Worm (Caenorhabditis elegans): ENCODE results near the gene Y39G8B.9.

Gene Y39G8B.9

DNA sequence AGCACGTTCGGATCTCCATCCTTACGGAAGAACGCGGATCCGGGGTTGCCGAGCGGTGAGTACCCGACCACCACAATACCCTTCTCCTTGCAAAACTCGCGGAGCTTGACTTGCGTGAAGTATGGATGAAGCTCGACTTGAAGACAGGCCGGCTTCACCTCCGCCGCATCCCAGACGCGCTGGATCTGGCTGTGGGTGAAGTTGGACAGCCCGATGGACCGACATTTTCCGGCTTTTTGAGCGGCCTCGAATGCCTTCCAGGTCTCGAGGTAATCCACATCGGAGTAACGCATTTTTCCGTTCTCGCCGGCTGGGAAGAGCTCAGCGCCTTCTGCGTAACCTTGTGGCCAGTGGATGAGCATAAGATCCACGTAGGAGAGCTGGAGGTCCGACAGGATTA lies 9.0 kb upstream of the Y39G8B.9 start (continued):
- no peak for TF ChIP-seq snpc-1.2 (GFP tag; IDR thresholded peaks at IDR 0.05)

DNA sequence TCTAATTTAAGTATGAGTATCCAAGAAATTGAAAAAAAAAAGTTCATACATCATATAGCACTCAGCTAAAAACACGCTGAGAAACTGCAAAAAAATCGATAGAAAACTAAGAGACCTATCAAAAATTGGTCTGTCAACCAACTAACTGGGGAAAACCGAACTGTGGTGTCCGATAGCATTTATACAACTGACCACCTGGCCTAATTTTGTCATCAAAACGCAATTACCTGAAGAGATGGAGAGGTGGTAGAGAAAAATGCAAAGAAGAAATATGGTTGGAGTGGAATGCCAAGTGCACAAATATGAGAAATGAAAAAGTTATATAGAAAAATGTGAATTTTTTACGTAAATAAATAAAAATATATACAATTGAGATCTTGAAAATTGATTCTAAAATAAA lies 7.7 kb upstream of the Y39G8B.9 start, which contains the start of gene Y39G8B.1:
Gene Y39G8B.1, minus strand, starts transcription at position 299 of the 400 bp plus-strand sequence.
- TF ChIP-seq pqm-1 (tag; optimal IDR thresholded peaks at IDR 0.05) (peak; percentile 5), nhr-237 (tag; optimal IDR thresholded peaks at IDR 0.05) (no peak), arid-1 (GFP tag; conservative IDR thresholded peaks at IDR 0.05) (no peak), cey-2 (tag; optimal IDR thresholded peaks at IDR 0.05; ENCODE audit: borderline replicate concordance, insufficient read depth) (no peak), nhr-48 (tag; optimal IDR thresholded peaks at IDR 0.05) (no peak), daf-12 (tag; optimal IDR thresholded peaks at IDR 0.05) (no peak), aha-1 (tag) (no peak), fkh-10 (GFP tag; optimal IDR thresholded peaks at IDR 0.05) (no peak), nhr-28 (tag; optimal IDR thresholded peaks at IDR 0.05) (peak; percentile 51), ZK337.2 (GFP tag; IDR thresholded peaks at IDR 0.05) (no peak), ZK546.5 (tag; optimal IDR thresholded peaks at IDR 0.05) (no peak), hlh-30 (tag; optimal IDR thresholded peaks at IDR 0.05; ENCODE audit: insufficient read depth) (peak; percentile 15), F26F4.8 (GFP tag; conservative IDR thresholded peaks at IDR 0.05) (no peak), unc-39 (tag; optimal IDR thresholded peaks at IDR 0.05) (no peak), nhr-6 (tag; optimal IDR thresholded peaks at IDR 0.05) (no peak), F37D6.2 (tag; optimal IDR thresholded peaks at IDR 0.05) (no peak), nhr-76 (tag; optimal IDR thresholded peaks at IDR 0.05) (no peak), dmd-6 (GFP tag; IDR thresholded peaks at IDR 0.05) (0 out of 2 replicates have a peak, but pooled peaks have one; percentile 19), hlh-11 (tag; optimal IDR thresholded peaks at IDR 0.05) (peak; percentile 27), nhr-77 (tag; optimal IDR thresholded peaks at IDR 0.05) (peak; percentile 46), lir-3 (tag; optimal IDR thresholded peaks at IDR 0.05) (no peak), dpl-1 (GFP tag; optimal IDR thresholded peaks at IDR 0.05) (peak; percentile 7), F10B5.3 (tag; optimal IDR thresholded peaks at IDR 0.05) (no peak), ceh-20 (GFP tag; IDR thresholded peaks at IDR 0.05) (no peak), rbr-2 (tag; optimal IDR thresholded peaks at IDR 0.05) (no peak), lin-15B (tag; optimal IDR thresholded peaks at IDR 0.05) (no peak), daf-8 (GFP tag; IDR thresholded peaks at IDR 0.05) (no peak), T20F7.1 (GFP tag; optimal IDR thresholded peaks at IDR 0.05) (no peak), php-3 (GFP tag; IDR thresholded peaks at IDR 0.05) (no peak), hmg-1.1 (GFP tag; IDR thresholded peaks at IDR 0.05) (no peak), lsy-2 (tag; optimal IDR thresholded peaks at IDR 0.05) (peak in 1 of 2 experiments; percentile 40), ceh-32 (tag; optimal IDR thresholded peaks at IDR 0.05; ENCODE audit: poor library complexity) (no peak), spr-1 (tag; optimal IDR thresholded peaks at IDR 0.05) (no peak), fos-1 (tag; optimal IDR thresholded peaks at IDR 0.05) (no peak), ceh-28 (tag; optimal IDR thresholded peaks at IDR 0.05) (no peak), D1046.2 (GFP tag; IDR thresholded peaks at IDR 0.05) (no peak), F49E8.2 (tag; optimal IDR thresholded peaks at IDR 0.05; ENCODE audit: borderline replicate concordance) (no peak), zip-11 (GFP tag; IDR thresholded peaks at IDR 0.05) (no peak), skn-1 (tag; optimal IDR thresholded peaks at IDR 0.05) (no peak), madf-5 (GFP tag; IDR thresholded peaks at IDR 0.05) (no peak), tra-1 (GFP tag; IDR thresholded peaks at IDR 0.05) (no peak), duxl-1 (tag; optimal IDR thresholded peaks at IDR 0.05; ENCODE audit: poor library complexity) (no peak), nhr-42 (GFP tag; IDR thresholded peaks at IDR 0.05) (no peak), zfp-3 (GFP tag; conservative IDR thresholded peaks at IDR 0.05) (no peak), tag-97 (GFP tag; IDR thresholded peaks at IDR 0.05) (no peak), gei-8 (GFP tag; optimal IDR thresholded peaks at IDR 0.05) (no peak), zag-1 (tag; optimal IDR thresholded peaks at IDR 0.05) (no peak), ces-1 (GFP tag; optimal IDR thresholded peaks at IDR 0.05) (no peak), Y5F2A.4 (GFP tag; optimal IDR thresholded peaks at IDR 0.05) (no peak), mxl-3 (GFP tag; optimal IDR thresholded peaks at IDR 0.05) (peak; percentile 17)
